Fruit fly (Drosophila melanogaster) whole organism, embryonic: ENCODE results near the gene Pop4.
A peak's percentile ranks its signal among the peaks of the same experiment; 100 is the strongest.

Source experiments
- Antp ChIP-seq: fragments of 200-800 bp; sonication (Bioruptor generic); optimal IDR thresholded peaks from 3 replicates; lab custom pipeline; 2016; ENCODE audit warnings: missing biosample characterization, missing genetic modification characterization
- Atf-2 ChIP-seq: fragments of 200-800 bp; sonication (Bioruptor generic); optimal IDR thresholded peaks from 2 replicates; lab custom pipeline; 2016; ENCODE audit warnings: missing biosample characterization, missing genetic modification characterization
- CG10321 ChIP-seq: fragments of 200-800 bp; sonication (Bioruptor generic); IDR thresholded peaks from 2 replicates; pipeline ENCODE4 v1.3.6; 2022; ENCODE audit warnings: missing biosample characterization, missing genetic modification characterization
- CG10543 ChIP-seq: fragments of 200-800 bp; sonication (Bioruptor generic); optimal IDR thresholded peaks from 3 replicates; lab custom pipeline; 2017; ENCODE audit warnings: missing biosample characterization, mild to moderate bottlenecking, missing genetic modification characterization, moderate library complexity
- CG12155 ChIP-seq: fragments of 200-800 bp; sonication (Bioruptor generic); optimal IDR thresholded peaks from 3 replicates; lab custom pipeline; 2016; ENCODE audit warnings: missing biosample characterization, missing genetic modification characterization
- CG14965 ChIP-seq: fragments of 200-800 bp; sonication (Bioruptor generic); optimal IDR thresholded peaks from 2 replicates; lab custom pipeline; 2016; ENCODE audit warnings: missing biosample characterization, missing genetic modification characterization, borderline replicate concordance
- CG15073 ChIP-seq: fragments of 200-800 bp; sonication (Bioruptor generic); optimal IDR thresholded peaks from 2 replicates; lab custom pipeline; 2016; ENCODE audit warnings: missing biosample characterization, missing genetic modification characterization
- CG17359 ChIP-seq: fragments of 200-800 bp; sonication (Bioruptor generic); optimal IDR thresholded peaks from 3 replicates; lab custom pipeline; 2018; ENCODE audit warnings: missing biosample characterization, mild to moderate bottlenecking, missing genetic modification characterization, moderate library complexity
- CG18262 ChIP-seq: fragments of 200-800 bp; optimal IDR thresholded peaks from 3 replicates; lab custom pipeline; 2019; ENCODE audit warnings: missing biosample characterization, mild to moderate bottlenecking, missing genetic modification characterization, moderate library complexity
- CG18599 ChIP-seq: fragments of 200-800 bp; sonication (Bioruptor generic); optimal IDR thresholded peaks from 3 replicates; lab custom pipeline; 2017; ENCODE audit warnings: missing biosample characterization, missing genetic modification characterization, mild to moderate bottlenecking, moderate library complexity, missing genetic modification reagents
- CG2116 ChIP-seq: fragments of 200-800 bp; sonication (Bioruptor generic); optimal IDR thresholded peaks from 3 replicates; lab custom pipeline; 2018; ENCODE audit warnings: missing biosample characterization, mild to moderate bottlenecking, missing genetic modification characterization
- CG2678 ChIP-seq: fragments of 200-800 bp; sonication (Bioruptor generic); optimal IDR thresholded peaks from 3 replicates; lab custom pipeline; 2019; ENCODE audit warnings: missing biosample characterization, mild to moderate bottlenecking, missing genetic modification characterization, moderate library complexity
- CG30020 ChIP-seq: fragments of 200-800 bp; optimal IDR thresholded peaks from 2 replicates; lab custom pipeline; 2019; ENCODE audit warnings: missing biosample characterization, mild to moderate bottlenecking, missing genetic modification characterization, moderate library complexity
- CG34422 ChIP-seq: fragments of 200-800 bp; sonication (Bioruptor generic); IDR thresholded peaks from 3 replicates; pipeline ENCODE4 v1.3.6; 2022; ENCODE audit warnings: missing biosample characterization, missing genetic modification characterization
- CG3838 ChIP-seq: fragments of 200-800 bp; sonication (Bioruptor generic); optimal IDR thresholded peaks from 3 replicates; lab custom pipeline; 2016; ENCODE audit warnings: missing biosample characterization, missing genetic modification characterization
- CG4707 ChIP-seq: fragments of 200-800 bp; sonication (Bioruptor generic); optimal IDR thresholded peaks from 2 replicates; lab custom pipeline; 2018; ENCODE audit warnings: missing biosample characterization, mild to moderate bottlenecking, missing genetic modification characterization, moderate library complexity
- CG5953 ChIP-seq: fragments of 200-800 bp; sonication (Bioruptor generic); IDR thresholded peaks from 2 replicates; pipeline ENCODE4 v1.3.6; 2022; ENCODE audit warnings: missing biosample characterization, missing genetic modification characterization
- CG6254 ChIP-seq: fragments of 200-800 bp; sonication (Bioruptor generic); optimal IDR thresholded peaks from 3 replicates; lab custom pipeline; 2017; ENCODE audit warnings: mild to moderate bottlenecking, missing biosample characterization, missing genetic modification reagents, missing genetic modification characterization
- CG7839 ChIP-seq: fragments of 200-800 bp; sonication (Bioruptor generic); optimal IDR thresholded peaks from 3 replicates; lab custom pipeline; 2018; ENCODE audit warnings: missing biosample characterization, mild to moderate bottlenecking, missing genetic modification characterization, moderate library complexity
- CG8388 ChIP-seq: fragments of 200-800 bp; sonication (Bioruptor generic); optimal IDR thresholded peaks from 2 replicates; lab custom pipeline; 2019; ENCODE audit warnings: missing biosample characterization, mild to moderate bottlenecking, missing genetic modification characterization, moderate library complexity
- CG8924 ChIP-seq: fragments of 200-800 bp; optimal IDR thresholded peaks from 3 replicates; lab custom pipeline; 2019; ENCODE audit warnings: missing biosample characterization, mild to moderate bottlenecking, missing genetic modification characterization, moderate library complexity
- CG9797 ChIP-seq: fragments of 200-800 bp; sonication (Bioruptor generic); optimal IDR thresholded peaks from 3 replicates; lab custom pipeline; 2018; ENCODE audit warnings: missing biosample characterization, mild to moderate bottlenecking, missing genetic modification characterization
- D19A ChIP-seq: fragments of 200-800 bp; optimal IDR thresholded peaks from 3 replicates; lab custom pipeline; 2019; ENCODE audit warnings: missing biosample characterization, mild to moderate bottlenecking, missing genetic modification characterization, moderate library complexity
- HLH54F ChIP-seq: fragments of 200-800 bp; sonication (Bioruptor generic); optimal IDR thresholded peaks from 3 replicates; lab custom pipeline; 2016; ENCODE audit warnings: missing biosample characterization, missing genetic modification characterization
- Kr ChIP-seq: fragments of 200-800 bp; sonication (Bioruptor generic); optimal IDR thresholded peaks from 2 replicates; lab custom pipeline; 2017; ENCODE audit warnings: missing biosample characterization, mild to moderate bottlenecking, missing genetic modification characterization
- Lpt ChIP-seq: fragments of >200 bp; optimal IDR thresholded peaks from 2 replicates; lab custom pipeline; 2018; ENCODE audit warnings: missing biosample characterization, missing genetic modification characterization
- Med ChIP-seq: fragments of 200-800 bp; sonication (Bioruptor generic); peaks from one replicate; lab custom pipeline; 2016; ENCODE audit warnings: missing biosample characterization, missing genetic modification characterization, mild to moderate bottlenecking, inconsistent platforms, moderate library complexity
- NC2β ChIP-seq: fragments of 200-800 bp; sonication (Bioruptor generic); optimal IDR thresholded peaks from 2 replicates; lab custom pipeline; 2016; ENCODE audit warnings: missing biosample characterization, missing genetic modification characterization
- NK7.1 ChIP-seq: fragments of 200-800 bp; sonication (Bioruptor generic); optimal IDR thresholded peaks from 3 replicates; lab custom pipeline; 2016; ENCODE audit warnings: missing biosample characterization, missing genetic modification characterization
- Nf-YC ChIP-seq: fragments of 200-800 bp; optimal IDR thresholded peaks from 3 replicates; lab custom pipeline; 2019; ENCODE audit warnings: missing biosample characterization, mild to moderate bottlenecking, missing genetic modification characterization, moderate library complexity
- Xrp1 ChIP-seq: fragments of 200-800 bp; sonication (Bioruptor generic); IDR thresholded peaks from 2 replicates; pipeline ENCODE4 v1.3.6; 2022; ENCODE audit warnings: missing biosample characterization, missing genetic modification characterization
- ap ChIP-seq: fragments of 200-800 bp; sonication (Bioruptor generic); IDR thresholded peaks from 2 replicates; pipeline ENCODE4 v1.3.6; 2022; ENCODE audit warnings: missing biosample characterization, missing genetic modification characterization
- br ChIP-seq: fragments of >200 bp; optimal IDR thresholded peaks from 2 replicates; lab custom pipeline; 2017
- croc ChIP-seq: fragments of 200-800 bp; sonication (Bioruptor generic); conservative IDR thresholded peaks from 3 replicates; pipeline ENCODE4 v1.3.6; 2022; ENCODE audit warnings: missing biosample characterization, missing genetic modification characterization
- danr ChIP-seq: fragments of 200-800 bp; sonication (Bioruptor generic); IDR thresholded peaks from 2 replicates; pipeline ENCODE4 v1.3.6; 2022; ENCODE audit warnings: missing biosample characterization, missing genetic modification characterization
- dati ChIP-seq: fragments of 200-800 bp; sonication (Bioruptor generic); IDR thresholded peaks from 2 replicates; pipeline ENCODE4 v1.3.6; 2022; ENCODE audit warnings: missing biosample characterization, missing genetic modification characterization
- emc ChIP-seq: fragments of 200-800 bp; sonication (Bioruptor generic); optimal IDR thresholded peaks from 2 replicates; lab custom pipeline; 2016; ENCODE audit warnings: missing biosample characterization, missing genetic modification characterization
- fd3F ChIP-seq: fragments of 200-800 bp; sonication (Bioruptor generic); optimal IDR thresholded peaks from 2 replicates; lab custom pipeline; 2018; ENCODE audit warnings: missing biosample characterization, mild to moderate bottlenecking, missing genetic modification characterization, moderate library complexity
- fd64A ChIP-seq: fragments of 200-800 bp; sonication (Bioruptor generic); optimal IDR thresholded peaks from 3 replicates; lab custom pipeline; 2018; ENCODE audit warnings: missing biosample characterization, mild to moderate bottlenecking, missing genetic modification characterization
- gem ChIP-seq: fragments of 200-800 bp; sonication (Bioruptor generic); optimal IDR thresholded peaks from 2 replicates; lab custom pipeline; 2019; ENCODE audit warnings: missing biosample characterization, mild to moderate bottlenecking, missing genetic modification characterization, moderate library complexity
- grau ChIP-seq: fragments of 200-800 bp; optimal IDR thresholded peaks from 3 replicates; lab custom pipeline; 2019; ENCODE audit warnings: missing biosample characterization, mild to moderate bottlenecking, missing genetic modification characterization, moderate library complexity
- inv ChIP-seq: fragments of 200-800 bp; sonication (Bioruptor generic); IDR thresholded peaks from 2 replicates; pipeline ENCODE4 v1.3.6; 2022; ENCODE audit warnings: missing biosample characterization, missing genetic modification characterization; ENCODE audit not compliant: partially characterized antibody
- ken ChIP-seq: fragments of 200-800 bp; sonication (Bioruptor generic); IDR thresholded peaks from 3 replicates; pipeline ENCODE4 v1.3.6; 2022; ENCODE audit warnings: missing biosample characterization, missing genetic modification characterization
- klu ChIP-seq: fragments of 200-800 bp; sonication (Bioruptor generic); IDR thresholded peaks from 2 replicates; pipeline ENCODE4 v1.3.6; 2022; ENCODE audit warnings: missing biosample characterization, missing genetic modification characterization
- knrl ChIP-seq: fragments of 200-800 bp; sonication (Bioruptor generic); IDR thresholded peaks from 3 replicates; pipeline ENCODE4 v1.3.6; 2022; ENCODE audit warnings: missing biosample characterization, missing genetic modification characterization; ENCODE audit not compliant: partially characterized antibody
- lola ChIP-seq, 3 experiments: fragments of >200 bp in 2 of 3; fragments of 200-800 bp in 1 of 3; sonication (Bioruptor generic) in 1 of 3; optimal IDR thresholded peaks; 2 replicates each; lab custom pipeline; 2017 to 2019; ENCODE audit warnings: missing biosample characterization in 3 of 3, missing genetic modification characterization in 3 of 3, mild to moderate bottlenecking in 1 of 3, moderate library complexity in 1 of 3
- prd ChIP-seq, 3 experiments: fragments of >200 bp in 2 of 3; fragments of 200-800 bp in 1 of 3; sonication (Bioruptor generic) in 1 of 3; optimal IDR thresholded peaks in 2 of 3; IDR thresholded peaks in 1 of 3; 2 replicates in 2 of 3; 3 replicates in 1 of 3; pipeline versions ENCODE4 v1.3.6 to Lab custom; 2017 to 2022; ENCODE audit warnings: missing biosample characterization in 1 of 3, missing genetic modification characterization in 1 of 3
- twi ChIP-seq: fragments of 200-800 bp; optimal IDR thresholded peaks from 2 replicates; lab custom pipeline; 2019; ENCODE audit warnings: missing biosample characterization, mild to moderate bottlenecking, missing genetic modification characterization, moderate library complexity
- unc-4 ChIP-seq: fragments of 200-800 bp; sonication (Bioruptor generic); IDR thresholded peaks from 2 replicates; pipeline ENCODE4 v1.3.6; 2022; ENCODE audit warnings: missing biosample characterization, missing genetic modification characterization; ENCODE audit not compliant: partially characterized antibody
- unpg ChIP-seq: fragments of 200-800 bp; sonication (Bioruptor generic); optimal IDR thresholded peaks from 3 replicates; lab custom pipeline; 2018; ENCODE audit warnings: missing biosample characterization, mild to moderate bottlenecking, missing genetic modification characterization, moderate library complexity
- zfh1 ChIP-seq: fragments of 200-800 bp; sonication (Bioruptor generic); IDR thresholded peaks from 3 replicates; pipeline ENCODE4 v1.3.6; 2022; ENCODE audit warnings: missing biosample characterization, missing genetic modification characterization

The Pop4 gene

DNA sequence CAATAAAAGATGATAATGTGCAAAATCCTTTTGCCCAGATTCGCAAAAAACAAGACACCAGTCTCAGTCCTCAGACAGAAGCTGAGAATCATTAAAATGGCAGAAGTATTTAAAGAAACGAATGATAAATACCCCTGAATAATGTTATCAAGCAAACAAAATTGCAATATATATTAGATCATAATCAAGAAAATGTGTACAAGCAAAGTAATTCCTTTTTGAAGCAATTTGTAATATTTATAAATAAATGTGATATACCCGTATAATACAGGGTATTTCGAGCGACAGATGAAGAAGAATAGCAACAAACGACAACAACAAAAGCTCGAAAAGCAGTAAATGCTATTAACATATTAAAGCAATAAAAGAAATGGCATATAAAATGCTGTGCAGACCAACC lies 20.4 kb downstream of the Pop4 start (continued):
- peak; percentile 22 for TF ChIP-seq unpg
- no peak for TF ChIP-seq br (lab: Kevin White, UChicago)
- peak; percentile 12 for TF ChIP-seq D19A (tag; lab: Kevin White, UChicago)
- peak; percentile 19 for TF ChIP-seq CG8924 (tag; lab: Kevin White, UChicago)
- TF ChIP-seq Atf-2 (GFP tag; lab: Kevin White, UChicago): no peak
- no peak for TF ChIP-seq Antp (GFP tag; lab: Kevin White, UChicago)
- TF ChIP-seq ap (GFP tag; lab: Robert Waterston, UW): no peak
- TF ChIP-seq CG34422: no peak
- no peak for TF ChIP-seq danr (GFP tag; lab: Robert Waterston, UW)
- TF ChIP-seq NC2β: no peak
- no peak for TF ChIP-seq CG18599 (GFP tag; lab: Kevin White, UChicago)
- TF ChIP-seq Kr (GFP tag; lab: Kevin White, UChicago): no peak
- TF ChIP-seq inv (GFP tag; lab: Robert Waterston, UW): no peak
- no peak for TF ChIP-seq NK7.1 (GFP tag; lab: Kevin White, UChicago)
- no peak for TF ChIP-seq croc (GFP tag; lab: Robert Waterston, UW)
- peak; percentile 54 for TF ChIP-seq CG18262
- no peak for TF ChIP-seq CG30020 (tag; lab: Kevin White, UChicago)
- peak; percentile 59 for TF ChIP-seq gem (tag; lab: Kevin White, UChicago)
- peak; percentile 59 for TF ChIP-seq Xrp1
- TF ChIP-seq twi (tag; lab: Kevin White, UChicago): no peak
- no peak for TF ChIP-seq unc-4
- TF ChIP-seq CG4707 (GFP tag; lab: Kevin White, UChicago): no peak
- no peak for TF ChIP-seq dati (GFP tag; lab: Robert Waterston, UW)
- TF ChIP-seq CG2116 (GFP tag; lab: Kevin White, UChicago): no peak
- TF ChIP-seq knrl (GFP tag; lab: Robert Waterston, UW): no peak
- TF ChIP-seq CG10543 (GFP tag; lab: Kevin White, UChicago): no peak
- no peak for TF ChIP-seq CG3838 (GFP tag; lab: Kevin White, UChicago)
- no peak for TF ChIP-seq CG5953
- TF ChIP-seq emc: no peak
- TF ChIP-seq fd64A (GFP tag; lab: Kevin White, UChicago): no peak
- peak; percentile 21 for TF ChIP-seq CG6254 (GFP tag; lab: Kevin White, UChicago)
- peak; percentile 12 for TF ChIP-seq CG8388 (GFP tag; lab: Kevin White, UChicago)
- TF ChIP-seq CG7839 (tag; lab: Kevin White, UChicago): peak; percentile 28
- no peak for TF ChIP-seq ken
- TF ChIP-seq CG9797 (GFP tag; lab: Kevin White, UChicago): no peak
- no peak for TF ChIP-seq prd (optimal IDR thresholded peaks at IDR 0.05; lab: Kevin White, UChicago)
- peak; percentile 67; the same call in 2 of the 3 replicates for TF ChIP-seq prd (GFP tag; IDR thresholded peaks at IDR 0.05; lab: Robert Waterston, UW)
- TF ChIP-seq lola (GFP tag; optimal IDR thresholded peaks at IDR 0.05; lab: Kevin White, UChicago): peak in 1 of 3 experiments; percentile 48
- peak; percentile 12 for TF ChIP-seq CG17359 (tag; lab: Kevin White, UChicago)
- TF ChIP-seq CG12155 (GFP tag; lab: Kevin White, UChicago): no peak
- TF ChIP-seq CG14965 (GFP tag; lab: Kevin White, UChicago): no peak
- no peak for TF ChIP-seq CG15073 (GFP tag; lab: Kevin White, UChicago)
- peak; percentile 20 for TF ChIP-seq grau (tag; lab: Kevin White, UChicago)
- peak; percentile 33 for TF ChIP-seq CG2678 (tag; lab: Kevin White, UChicago)
- TF ChIP-seq HLH54F (GFP tag; lab: Kevin White, UChicago): no peak
- TF ChIP-seq klu (GFP tag; lab: Robert Waterston, UW): no peak
- TF ChIP-seq Nf-YC (tag; lab: Kevin White, UChicago): no peak
- no peak for TF ChIP-seq Lpt (GFP tag; lab: Kevin White, UChicago)
- TF ChIP-seq CG10321 (GFP tag; lab: Robert Waterston, UW): no peak
- TF ChIP-seq Med (GFP tag; lab: Kevin White, UChicago): peak; percentile 6
- TF ChIP-seq fd3F (GFP tag; lab: Kevin White, UChicago): no peak
- no peak for TF ChIP-seq zfh1 (GFP tag; lab: Robert Waterston, UW)
- TF ChIP-seq, all 482 proteins: peak for 55
